Worm (Caenorhabditis elegans) whole organism, midembryonic: ENCODE data around the gene C54D10.3.

ENCODE experiments used
- T22C8.4 ChIP-seq: fragments of 200-800 bp; sonication (Bioruptor generic); IDR thresholded peaks from 2 replicates; pipeline ENCODE4 v1.3.6; 2022; ENCODE audit warnings: missing genetic modification characterization, missing compliant biosample characterization
- cog-1 ChIP-seq: sonication (generic microtip); optimal IDR thresholded peaks from 2 replicates; lab custom pipeline; 2016; ENCODE audit warnings: missing genetic modification characterization, missing compliant biosample characterization
- flt-1 ChIP-seq: fragments of 200-800 bp; sonication (Bioruptor generic); IDR thresholded peaks from 2 replicates; pipeline ENCODE4 v1.3.6; 2022; ENCODE audit warnings: missing genetic modification characterization, missing compliant biosample characterization
- klf-2 ChIP-seq: fragments of 200-800 bp; sonication (Bioruptor generic); conservative IDR thresholded peaks from 2 replicates; pipeline ENCODE4 v1.3.6; 2022; ENCODE audit warnings: missing genetic modification reagents, missing genetic modification characterization, missing compliant biosample characterization
- med-1 ChIP-seq: sonication (generic microtip); optimal IDR thresholded peaks from 2 replicates; lab custom pipeline; 2017; ENCODE audit warnings: missing genetic modification characterization, mild to moderate bottlenecking, missing compliant biosample characterization, antibody characterized with exemption, missing genetic modification reagents; ENCODE audit not compliant: insufficient read depth
- ref-1 ChIP-seq: fragments of 200-800 bp; sonication (Bioruptor generic); conservative IDR thresholded peaks from 2 replicates; pipeline ENCODE4 v1.3.6; 2022; ENCODE audit warnings: missing genetic modification reagents, missing genetic modification characterization, missing compliant biosample characterization
- tab-1 ChIP-seq: fragments of 200-800 bp; sonication (Bioruptor generic); IDR thresholded peaks from 2 replicates; pipeline ENCODE4 v1.3.6; 2022; ENCODE audit warnings: missing genetic modification characterization, missing compliant biosample characterization
- ztf-23 ChIP-seq: fragments of 200-800 bp; sonication (Bioruptor generic); IDR thresholded peaks from 2 replicates; pipeline ENCODE4 v1.3.6; 2022; ENCODE audit warnings: missing genetic modification reagents, missing genetic modification characterization, missing compliant biosample characterization
- ztf-29 ChIP-seq: fragments of 200-800 bp; sonication (Bioruptor generic); IDR thresholded peaks from 2 replicates; pipeline ENCODE4 v1.3.6; 2022; ENCODE audit warnings: missing genetic modification reagents, missing genetic modification characterization, missing compliant biosample characterization

The C54D10.3 gene

DNA sequence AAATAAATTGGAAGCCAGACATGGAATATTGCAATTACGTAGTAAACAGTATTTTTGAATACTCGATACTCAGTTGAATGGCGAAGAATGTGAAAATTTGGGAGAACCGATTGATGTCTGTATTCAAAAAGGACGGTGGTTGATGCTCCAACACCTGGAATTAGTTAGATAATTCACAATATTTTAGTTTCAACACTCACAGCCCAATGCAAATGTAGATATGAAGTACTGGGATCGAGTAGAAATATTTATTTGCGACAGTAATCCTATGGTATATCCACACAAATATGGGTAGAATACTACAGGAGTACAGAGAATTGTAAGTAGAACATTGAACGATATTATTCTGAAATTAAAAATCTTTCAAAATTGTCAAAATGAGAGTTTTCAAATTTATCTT, 14.7 kb downstream of the C54D10.3 start:
- no peak for TF ChIP-seq klf-2 (GFP tag; lab: Robert Waterston, UW)
- no peak for TF ChIP-seq cog-1 (tag; lab: Kevin White, UChicago)
- no peak for TF ChIP-seq flt-1 (GFP tag; lab: Robert Waterston, UW)
- TF ChIP-seq ref-1 (GFP tag; lab: Robert Waterston, UW) = no peak
- TF ChIP-seq T22C8.4 = no peak
- no peak for TF ChIP-seq ztf-29
- no peak for TF ChIP-seq ztf-23 (GFP tag; lab: Robert Waterston, UW)
- no peak for TF ChIP-seq med-1 (GFP tag; lab: Kevin White, UChicago)
- TF ChIP-seq tab-1 (GFP tag; lab: Robert Waterston, UW) = no peak

DNA sequence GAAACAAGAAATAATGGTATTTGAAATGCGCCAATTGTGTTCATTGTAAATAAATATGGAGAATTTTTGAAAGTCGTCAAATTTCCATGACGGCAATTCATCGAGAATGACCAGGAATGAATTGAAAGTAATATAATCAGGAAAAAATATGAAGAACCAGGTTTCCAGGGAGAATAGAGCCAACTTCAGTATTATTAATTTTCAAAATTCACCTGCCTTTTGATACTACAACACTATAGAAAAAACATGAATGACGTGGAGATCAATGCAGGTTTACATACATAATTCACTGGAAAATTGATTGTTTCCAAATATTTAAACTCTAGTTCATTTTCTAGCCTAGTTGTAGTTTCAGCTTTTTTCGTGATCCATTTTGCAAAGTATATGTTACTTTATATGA, 15.3 kb downstream of the C54D10.3 start, which contains the start of gene srh-25:
srh-25 (minus strand) TSS at position 101 of the 400 bp plus-strand sequence.
- TF ChIP-seq ztf-23 (GFP tag; lab: Robert Waterston, UW) = no peak
- no peak for TF ChIP-seq flt-1 (GFP tag; lab: Robert Waterston, UW)
- TF ChIP-seq med-1 (GFP tag; lab: Kevin White, UChicago) = no peak
- no peak for TF ChIP-seq cog-1 (tag; lab: Kevin White, UChicago)

DNA sequence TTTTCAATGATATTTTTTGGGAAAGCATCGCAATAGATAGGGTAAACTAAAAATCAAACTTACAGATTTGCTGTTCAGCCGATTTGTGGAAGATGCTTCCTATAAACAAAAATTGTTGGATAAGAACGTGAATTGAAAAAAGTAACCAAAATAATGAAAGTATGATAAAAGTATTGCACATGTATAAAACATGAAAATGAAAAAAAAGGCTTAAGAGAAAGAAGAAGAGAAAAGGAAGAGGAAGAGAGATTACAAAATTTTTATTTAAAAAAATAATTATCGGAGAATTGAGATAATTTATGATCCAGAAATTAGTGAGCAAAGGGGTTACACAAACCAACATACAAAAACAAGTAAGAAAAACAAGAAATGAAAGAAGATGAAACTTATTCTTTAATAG, 23.0 kb downstream of the C54D10.3 start, which contains the start of gene pals-37:
pals-37 (minus strand) TSS at position 101 of the 400 bp plus-strand sequence.
- TF ChIP-seq ztf-29 (no peak), T22C8.4 (no peak), med-1 (GFP tag; lab: Kevin White, UChicago) (no peak), klf-2 (GFP tag; lab: Robert Waterston, UW) (no peak), cog-1 (tag; lab: Kevin White, UChicago) (no peak), ztf-23 (GFP tag; lab: Robert Waterston, UW) (no peak), ref-1 (GFP tag; lab: Robert Waterston, UW) (no peak), tab-1 (GFP tag; lab: Robert Waterston, UW) (no peak), flt-1 (GFP tag; lab: Robert Waterston, UW) (no peak)

DNA sequence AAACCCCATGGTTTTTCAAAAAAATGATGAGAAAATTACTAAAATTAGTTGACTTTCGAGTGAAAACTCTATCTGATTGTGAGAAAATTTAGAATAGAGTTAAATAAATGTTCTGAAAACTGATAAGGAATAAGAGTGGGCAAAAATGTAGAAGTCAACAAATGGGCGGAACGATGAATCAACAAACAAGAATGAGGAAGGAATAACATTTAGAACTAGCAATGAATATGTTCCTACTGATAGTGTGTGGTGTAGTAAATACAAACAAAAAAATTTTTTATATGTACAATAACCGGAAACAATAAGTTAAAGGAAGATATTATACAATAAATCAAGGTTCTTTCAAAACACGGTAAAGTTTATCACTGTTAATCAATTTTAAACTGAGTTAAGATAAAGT, 25.4 kb downstream of the C54D10.3 start, which contains the start of gene pals-39:
pals-39 (minus strand) TSS at position 101 of the 400 bp plus-strand sequence.
- TF ChIP-seq tab-1 (GFP tag; lab: Robert Waterston, UW) = no peak

DNA sequence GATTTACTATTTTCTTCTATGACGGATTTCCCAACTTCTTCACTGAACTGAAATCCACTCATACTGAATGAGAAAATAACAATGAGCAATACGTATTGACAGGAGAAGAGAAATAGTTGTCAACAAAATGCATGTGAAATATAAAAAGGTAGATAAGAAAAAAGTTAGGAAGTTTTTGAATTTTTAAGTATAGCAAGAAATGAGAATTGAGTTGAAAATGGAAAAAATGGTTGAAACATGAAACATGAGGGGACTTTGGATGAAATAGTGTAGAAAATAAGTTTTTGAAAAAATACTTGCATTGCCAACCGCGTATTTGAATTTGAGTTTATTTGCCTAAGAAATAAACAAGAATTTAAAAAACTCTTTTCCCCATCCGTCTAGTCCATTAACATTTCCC, 28.5 kb downstream of the C54D10.3 start, which contains the start of the genes pals-38 and C54D10.9:
pals-38 (minus strand) TSS at position 101 of the 400 bp plus-strand sequence.
C54D10.9 (plus strand) TSS at position 259 of the 400 bp plus-strand sequence.
- no peak for TF ChIP-seq flt-1 (GFP tag; lab: Robert Waterston, UW)
- no peak for TF ChIP-seq ztf-29
- TF ChIP-seq cog-1 (tag; lab: Kevin White, UChicago) = no peak
- TF ChIP-seq tab-1 (GFP tag; lab: Robert Waterston, UW) = no peak
- no peak for TF ChIP-seq ztf-23 (GFP tag; lab: Robert Waterston, UW)
- TF ChIP-seq T22C8.4 = no peak
- no peak for TF ChIP-seq med-1 (GFP tag; lab: Kevin White, UChicago)
- TF ChIP-seq ref-1 (GFP tag; lab: Robert Waterston, UW) = no peak

DNA sequence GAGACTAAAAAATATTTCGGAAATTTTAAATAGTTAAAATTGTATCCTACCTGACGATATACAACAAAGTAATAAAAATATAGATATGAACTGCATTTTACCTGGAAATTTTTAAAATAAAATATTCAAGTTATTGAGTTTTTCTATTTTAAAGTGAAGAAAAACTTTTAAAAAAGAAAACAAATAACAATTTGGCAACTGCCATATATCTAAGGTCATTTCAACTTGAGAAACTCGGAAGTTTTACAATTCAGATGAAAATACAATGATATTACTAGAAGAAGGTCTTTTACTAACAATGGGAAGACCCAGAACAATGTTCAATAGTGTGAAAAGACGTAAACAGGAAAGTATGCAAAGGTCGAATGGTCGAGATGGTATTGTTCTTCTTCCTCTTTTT, 31.5 kb downstream of the C54D10.3 start, which contains the start of gene C54D10.10:
C54D10.10 (minus strand) TSS at position 101 of the 400 bp plus-strand sequence.
- TF ChIP-seq klf-2 (GFP tag; lab: Robert Waterston, UW) (no peak), T22C8.4 (no peak), ztf-29 (no peak), cog-1 (tag; lab: Kevin White, UChicago) (no peak), ztf-23 (GFP tag; lab: Robert Waterston, UW) (no peak), tab-1 (GFP tag; lab: Robert Waterston, UW) (no peak), med-1 (GFP tag; lab: Kevin White, UChicago) (no peak)

DNA sequence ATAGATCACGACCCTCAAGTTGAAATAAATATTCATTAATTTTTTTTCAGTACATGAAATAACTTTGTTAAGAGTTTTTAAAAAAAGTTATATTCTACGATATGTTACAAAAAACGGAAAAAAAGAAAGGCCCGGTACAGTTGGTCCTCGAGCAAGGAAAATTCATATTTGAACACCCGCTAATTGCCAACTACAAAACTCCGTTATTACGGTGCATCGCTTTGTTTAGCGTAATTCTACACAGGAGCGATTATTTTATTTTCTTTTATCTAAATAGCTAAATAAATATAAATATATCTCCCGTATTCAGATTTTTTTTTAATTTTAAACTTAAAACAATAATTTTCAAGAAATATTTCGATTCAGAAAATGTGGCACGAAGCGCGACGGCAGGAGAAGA, 32.0 kb downstream of the C54D10.3 start, which contains the start of gene F28C1.1:
F28C1.1 (plus strand) TSS at position 365 of the 400 bp plus-strand sequence.
- TF ChIP-seq flt-1 (GFP tag; lab: Robert Waterston, UW) = no peak
- TF ChIP-seq ref-1 (GFP tag; lab: Robert Waterston, UW) = no peak
- TF ChIP-seq cog-1 (tag; lab: Kevin White, UChicago) = no peak
- TF ChIP-seq ztf-29 = no peak
- TF ChIP-seq med-1 (GFP tag; lab: Kevin White, UChicago) = no peak
- no peak for TF ChIP-seq ztf-23 (GFP tag; lab: Robert Waterston, UW)
- no peak for TF ChIP-seq klf-2 (GFP tag; lab: Robert Waterston, UW)
- TF ChIP-seq tab-1 (GFP tag; lab: Robert Waterston, UW) = no peak
- TF ChIP-seq T22C8.4 = no peak

DNA sequence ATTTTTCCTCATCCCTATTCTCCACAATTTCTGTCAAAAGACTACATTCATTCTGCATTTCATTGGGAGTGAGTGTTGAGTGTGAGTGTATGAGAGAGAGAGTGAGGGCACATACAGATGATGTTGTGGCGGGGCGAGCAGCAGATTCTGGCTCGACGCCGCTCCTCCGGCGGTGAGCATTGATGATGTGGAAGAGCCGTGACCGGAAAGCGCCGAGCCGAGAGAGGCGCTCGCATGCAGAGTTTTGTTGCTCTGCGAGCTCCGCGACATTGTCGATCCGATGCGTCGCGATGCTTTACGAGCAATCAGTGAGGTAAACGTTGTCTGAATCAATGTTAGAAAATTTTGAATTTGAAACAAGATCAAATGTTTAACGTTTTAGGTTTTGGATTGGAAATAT, 37.3 kb downstream of the C54D10.3 start:
- TF ChIP-seq ztf-29 (no peak), med-1 (GFP tag; lab: Kevin White, UChicago) (no peak), klf-2 (GFP tag; lab: Robert Waterston, UW) (no peak), flt-1 (GFP tag; lab: Robert Waterston, UW) (no peak), cog-1 (tag; lab: Kevin White, UChicago) (no peak), ztf-23 (GFP tag; lab: Robert Waterston, UW) (no peak), T22C8.4 (no peak), tab-1 (GFP tag; lab: Robert Waterston, UW) (no peak), ref-1 (GFP tag; lab: Robert Waterston, UW) (no peak)

DNA sequence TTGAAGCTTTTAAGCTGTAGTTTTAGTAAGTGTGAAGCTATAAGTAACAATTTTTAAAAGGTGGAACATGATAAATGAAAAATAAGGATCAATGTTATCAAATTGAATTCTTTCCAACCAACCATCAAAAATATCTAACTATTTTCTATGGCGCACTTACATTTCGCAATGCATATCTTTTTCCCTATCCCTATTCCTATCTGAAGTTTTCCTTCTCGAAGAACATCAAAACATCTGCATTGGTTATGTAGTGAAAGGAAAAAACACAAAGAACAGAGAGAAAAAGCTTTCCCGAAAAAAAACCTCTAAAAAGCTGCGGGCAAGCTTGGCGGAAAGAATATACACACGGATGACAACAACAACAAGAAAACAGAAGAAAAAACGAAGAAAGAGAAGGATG, 42.2 kb downstream of the C54D10.3 start:
- TF ChIP-seq T22C8.4 (no peak), ztf-23 (GFP tag; lab: Robert Waterston, UW) (no peak), cog-1 (tag; lab: Kevin White, UChicago) (no peak), med-1 (GFP tag; lab: Kevin White, UChicago) (no peak), ztf-29 (no peak), klf-2 (GFP tag; lab: Robert Waterston, UW) (no peak), tab-1 (GFP tag; lab: Robert Waterston, UW) (no peak), ref-1 (GFP tag; lab: Robert Waterston, UW) (no peak), flt-1 (GFP tag; lab: Robert Waterston, UW) (no peak)
